Fruit fly (Drosophila melanogaster): ENCODE data around the gene CG2909.

- TF ChIP-seq Mnt (GFP tag; optimal IDR thresholded peaks at IDR 0.05) (no peak), CG33017 (tag; optimal IDR thresholded peaks at IDR 0.05) (no peak), toe (GFP tag; optimal IDR thresholded peaks at IDR 0.05) (no peak), kay (GFP tag; ENCODE audit: borderline replicate concordance) (no peak), CG14711 (tag; optimal IDR thresholded peaks at IDR 0.05) (no peak), Clk (GFP tag; optimal IDR thresholded peaks at IDR 0.05) (no peak), CG11617 (GFP tag; optimal IDR thresholded peaks at IDR 0.05) (no peak), CG7101 (tag; optimal IDR thresholded peaks at IDR 0.05) (no peak), ovo (GFP tag; optimal IDR thresholded peaks at IDR 0.05) (no peak), CG7045 (GFP tag; optimal IDR thresholded peaks at IDR 0.05) (no peak), CG1620 (GFP tag; optimal IDR thresholded peaks at IDR 0.05) (no peak), pad (GFP tag; optimal IDR thresholded peaks at IDR 0.05) (no peak), Hr96 (GFP tag; optimal IDR thresholded peaks at IDR 0.05) (no peak)
Observed at dm6 chrX:10318416-10318961, 7.8 kb upstream of the CG2909 start.
